Fruit fly (Drosophila melanogaster) whole organism, wandering third instar larva: ENCODE results near the gene WASp.
A peak's percentile ranks its signal among the peaks of the same experiment; 100 is the strongest.

Experiments used
- CG32264 ChIP-seq: fragments of 200-800 bp; sonication (Bioruptor generic); optimal IDR thresholded peaks from 2 replicates; lab custom pipeline; 2016; ENCODE audit warnings: missing biosample characterization, missing genetic modification characterization
- CrebA ChIP-seq: fragments of 200-800 bp; sonication (Bioruptor generic); optimal IDR thresholded peaks from 2 replicates; lab custom pipeline; 2016; ENCODE audit warnings: missing biosample characterization, mild to moderate bottlenecking, missing genetic modification characterization, borderline replicate concordance
- Dfd ChIP-seq: fragments of >200 bp; optimal IDR thresholded peaks from 2 replicates; lab custom pipeline; 2017; ENCODE audit warnings: missing biosample characterization, missing genetic modification characterization
- Dif ChIP-seq: fragments of 200-275, 200-300 bp; sonication (Bioruptor generic); optimal IDR thresholded peaks from 2 replicates; lab custom pipeline; 2018; ENCODE audit warnings: missing biosample characterization, missing genetic modification characterization; ENCODE audit not compliant: partially characterized antibody
- GATAd ChIP-seq: sonication (Bioruptor generic); optimal IDR thresholded peaks from 2 replicates; lab custom pipeline; 2016; ENCODE audit warnings: missing biosample characterization, missing genetic modification characterization
- HLH106 ChIP-seq: fragments of 200-800 bp; optimal IDR thresholded peaks from 3 replicates; lab custom pipeline; 2019; ENCODE audit warnings: missing biosample characterization, mild to moderate bottlenecking, missing genetic modification characterization, moderate library complexity
- Hr83 ChIP-seq: fragments of 200-300 bp; sonication (Bioruptor generic); optimal IDR thresholded peaks from 2 replicates; lab custom pipeline; 2016; ENCODE audit warnings: missing biosample characterization, mild to moderate bottlenecking, missing genetic modification characterization, moderate library complexity; ENCODE audit not compliant: poor library complexity, severe bottlenecking
- Jra ChIP-seq: sonication (Bioruptor generic); optimal IDR thresholded peaks from 2 replicates; lab custom pipeline; 2016; ENCODE audit warnings: missing biosample characterization, missing genetic modification characterization
- Myc ChIP-seq: fragments of >200 bp; optimal IDR thresholded peaks from 2 replicates; lab custom pipeline; 2017
- OdsH ChIP-seq: fragments of 200-800 bp; sonication (Bioruptor generic); optimal IDR thresholded peaks from 2 replicates; lab custom pipeline; 2016; ENCODE audit warnings: missing biosample characterization, mild to moderate bottlenecking, missing genetic modification characterization
- Rel ChIP-seq, 2 experiments: fragments of 200-800 bp; sonication (Bioruptor generic) in 1 of 2; optimal IDR thresholded peaks; 2 replicates in 1 of 2; 3 replicates in 1 of 2; lab custom pipeline; 2016 to 2019; ENCODE audit warnings: mild to moderate bottlenecking in 2 of 2, missing biosample characterization in 2 of 2, missing genetic modification characterization in 2 of 2, moderate library complexity in 1 of 2
- Vsx2 ChIP-seq: fragments of 200-300, 225-300 bp; sonication (Bioruptor generic); optimal IDR thresholded peaks from 2 replicates; lab custom pipeline; 2018; ENCODE audit warnings: missing biosample characterization, missing genetic modification characterization; ENCODE audit not compliant: partially characterized antibody
- br ChIP-seq: fragments of 200-800 bp; sonication (Bioruptor generic); optimal IDR thresholded peaks from 2 replicates; lab custom pipeline; 2016; ENCODE audit warnings: missing biosample characterization, missing genetic modification characterization
- dsf ChIP-seq: sonication (Bioruptor generic); optimal IDR thresholded peaks from 2 replicates; lab custom pipeline; 2016; ENCODE audit warnings: missing biosample characterization, missing genetic modification characterization, borderline replicate concordance
- foxo ChIP-seq, 2 experiments: fragments of 200-800 bp; sonication (Bioruptor generic); optimal IDR thresholded peaks; 2 replicates in 1 of 2; 3 replicates in 1 of 2; lab custom pipeline; 2016 to 2017; ENCODE audit warnings: missing biosample characterization in 2 of 2, missing genetic modification characterization in 2 of 2
- fru ChIP-seq: fragments of 200-800 bp; sonication (Bioruptor generic); optimal IDR thresholded peaks from 3 replicates; lab custom pipeline; 2016; ENCODE audit warnings: missing biosample characterization, mild to moderate bottlenecking, missing genetic modification characterization
- lola ChIP-seq: fragments of >200 bp; optimal IDR thresholded peaks from 2 replicates; lab custom pipeline; 2017; ENCODE audit warnings: missing biosample characterization, missing genetic modification characterization
- rgr ChIP-seq: fragments of 200-800 bp; sonication (Bioruptor generic); optimal IDR thresholded peaks from 3 replicates; lab custom pipeline; 2016; ENCODE audit warnings: missing biosample characterization, mild to moderate bottlenecking, missing genetic modification characterization
- sv ChIP-seq: fragments of 200-800 bp; sonication (Bioruptor generic); optimal IDR thresholded peaks from 3 replicates; lab custom pipeline; 2016; ENCODE audit warnings: missing biosample characterization, missing genetic modification characterization
- tai ChIP-seq: sonication (Bioruptor generic); optimal IDR thresholded peaks from 2 replicates; lab custom pipeline; 2016; ENCODE audit warnings: missing biosample characterization, missing genetic modification characterization
- usp ChIP-seq: fragments of >200 bp; optimal IDR thresholded peaks from 2 replicates; lab custom pipeline; 2017; ENCODE audit warnings: missing biosample characterization, missing genetic modification characterization
- woc ChIP-seq: sonication (Bioruptor generic); optimal IDR thresholded peaks from 2 replicates; lab custom pipeline; 2016; ENCODE audit warnings: missing biosample characterization, mild to moderate bottlenecking, missing genetic modification characterization

Gene WASp

DNA sequence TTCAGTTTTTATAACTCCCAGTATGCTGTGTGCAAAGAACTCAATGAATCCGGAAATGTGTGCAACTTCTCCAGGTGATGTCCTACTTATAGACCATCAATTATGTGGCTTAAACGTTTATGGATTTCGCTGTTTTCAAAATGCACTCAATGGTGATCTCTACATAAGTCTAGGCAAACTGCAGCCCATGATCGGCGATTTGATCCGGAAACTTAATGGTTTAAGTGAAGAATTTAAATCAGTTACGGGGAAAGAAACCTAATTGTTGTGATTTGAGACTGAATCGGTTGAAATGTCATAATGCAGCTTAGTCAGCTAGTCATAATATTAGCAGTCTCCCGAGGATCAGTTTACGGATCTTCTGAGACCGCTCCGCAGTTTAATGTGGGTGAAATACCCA, 41.6 kb downstream of the WASp start, which contains the start of gene intr:
Gene intr, plus strand, starts transcription at position 301 of the 400 bp plus-strand sequence.
- TF ChIP-seq Myc (lab: Kevin White, UChicago), result no peak
- no peak for TF ChIP-seq GATAd (GFP tag; lab: Kevin White, UChicago)
- TF ChIP-seq Jra (GFP tag; lab: Kevin White, UChicago), result no peak
- TF ChIP-seq dsf, result no peak
- TF ChIP-seq Dfd (GFP tag; lab: Kevin White, UChicago), result no peak
- no peak for TF ChIP-seq lola (GFP tag; lab: Kevin White, UChicago)
- no peak for TF ChIP-seq CrebA (GFP tag; lab: Kevin White, UChicago)
- TF ChIP-seq OdsH (GFP tag; lab: Kevin White, UChicago), result no peak

DNA sequence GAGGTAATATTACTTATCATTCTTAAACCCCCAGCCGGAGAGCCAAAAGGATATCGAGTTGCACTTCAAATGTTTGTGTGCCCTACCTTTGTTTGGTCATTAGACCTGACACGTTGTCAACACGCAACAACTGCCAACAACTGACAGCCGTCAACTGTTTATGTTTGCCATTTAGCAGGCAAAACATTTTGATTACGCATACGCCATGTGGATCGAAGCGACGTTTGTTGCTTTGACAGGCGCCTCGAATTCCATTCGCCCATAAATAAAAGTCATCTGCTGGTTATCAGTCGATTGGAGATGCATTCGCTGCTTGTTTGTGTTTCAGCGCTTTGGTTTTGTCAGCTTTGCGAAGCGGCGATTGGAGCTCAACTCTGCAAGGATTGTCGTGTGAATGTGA, 42.5 kb downstream of the WASp start, which contains the start of gene CG34295:
Gene CG34295, plus strand, starts transcription at position 301 of the 400 bp plus-strand sequence.
- TF ChIP-seq Vsx2 (no peak), Rel (GFP tag; optimal IDR thresholded peaks at IDR 0.05; lab: Kevin White, UChicago) (no peak), Rel (tag; optimal IDR thresholded peaks at IDR 0.05; lab: Kevin White, UChicago) (no peak), Jra (GFP tag; lab: Kevin White, UChicago) (no peak), foxo (GFP tag; optimal IDR thresholded peaks at IDR 0.05; lab: Kevin White, UChicago) (no peak), GATAd (GFP tag; lab: Kevin White, UChicago) (no peak), CrebA (GFP tag; lab: Kevin White, UChicago) (no peak), Hr83 (no peak), fru (GFP tag; lab: Kevin White, UChicago) (no peak), Dif (no peak), CG32264 (GFP tag; lab: Kevin White, UChicago) (no peak), usp (GFP tag; lab: Kevin White, UChicago) (no peak), sv (GFP tag; lab: Kevin White, UChicago) (no peak), tai (GFP tag; lab: Kevin White, UChicago) (no peak), Myc (lab: Kevin White, UChicago) (no peak), rgr (GFP tag; lab: Kevin White, UChicago) (no peak), br (GFP tag; lab: Kevin White, UChicago) (no peak), woc (GFP tag; lab: Kevin White, UChicago) (no peak), dsf (no peak), HLH106 (tag; lab: Kevin White, UChicago) (no peak)

DNA sequence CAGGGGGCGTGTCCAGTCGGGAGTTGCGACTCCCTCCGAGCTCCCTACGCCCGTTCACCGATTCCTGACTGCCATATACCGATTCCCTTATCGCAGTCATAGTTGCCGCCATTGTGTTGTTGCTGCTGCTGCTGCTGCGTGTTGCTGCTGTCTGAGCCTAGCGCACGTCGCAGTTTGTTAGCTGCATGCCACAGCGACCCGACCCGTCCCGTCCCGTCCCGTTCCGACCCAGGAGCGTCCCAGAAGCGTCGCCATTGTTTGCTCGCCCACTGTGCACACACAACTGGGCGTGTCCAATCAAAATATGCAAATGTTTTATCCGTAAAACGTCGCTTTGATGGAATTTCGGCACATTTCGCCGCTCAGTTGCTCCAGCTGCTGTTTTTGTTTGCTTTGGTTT, 56.1 kb downstream of the WASp start:
- TF ChIP-seq Jra (GFP tag; lab: Kevin White, UChicago) (no peak), Dfd (GFP tag; lab: Kevin White, UChicago) (peak; percentile 90)
